Worm (Caenorhabditis elegans): ENCODE measurements around the gene Y43F8B.2.
A peak's percentile ranks its signal among the peaks of the same experiment; 100 is the strongest.

Y43F8B.2 gene

ce11 chrV:19510925-19511324 is 22.0 kb downstream of the Y43F8B.2 start (continued):
- TF ChIP-seq elt-2 (tag; optimal IDR thresholded peaks at IDR 0.05) (no peak), mab-9 (GFP tag; IDR thresholded peaks at IDR 0.05) (no peak)

- TF ChIP-seq pqm-1 (tag; optimal IDR thresholded peaks at IDR 0.05) (no peak), snpc-4 (tag; optimal IDR thresholded peaks at IDR 0.05) (no peak), jun-1 (tag; optimal IDR thresholded peaks at IDR 0.05) (no peak), nhr-90 (tag; optimal IDR thresholded peaks at IDR 0.05; ENCODE audit: poor library complexity) (no peak), lir-3 (tag; optimal IDR thresholded peaks at IDR 0.05; ENCODE audit: poor library complexity) (no peak), nhr-85 (tag) (no peak), xbp-1 (tag; optimal IDR thresholded peaks at IDR 0.05) (no peak), lin-35 (GFP tag; optimal IDR thresholded peaks at IDR 0.05) (no peak), mab-9 (GFP tag; IDR thresholded peaks at IDR 0.05) (no peak), nhr-77 (tag; optimal IDR thresholded peaks at IDR 0.05) (no peak), sox-4 (tag; optimal IDR thresholded peaks at IDR 0.05) (no peak)
Observed at ce11 chrV:19510352-19510751, 22.6 kb downstream of the Y43F8B.2 start.

ce11 chrV:19509061-19509460 is 23.8 kb downstream of the Y43F8B.2 start:
- TF ChIP-seq mdl-1 (tag; optimal IDR thresholded peaks at IDR 0.05): no peak
- no peak for TF ChIP-seq efl-1 (optimal IDR thresholded peaks at IDR 0.05)
- TF ChIP-seq efl-1 (GFP tag; optimal IDR thresholded peaks at IDR 0.05 in 1 of 2): peak in 1 of 2 experiments; percentile 19

ce11 chrV:19502579-19503151 is 30.2 kb downstream of the Y43F8B.2 start, which contains the start of gene Y43F8B.3:
Gene Y43F8B.3, plus strand, starts transcription at chrV:19503101.
- no peak for TF ChIP-seq unc-130 (tag; optimal IDR thresholded peaks at IDR 0.05)
- TF ChIP-seq F16B12.6 (tag; optimal IDR thresholded peaks at IDR 0.05): no peak
- TF ChIP-seq lsy-2 (tag; optimal IDR thresholded peaks at IDR 0.05): no peak
- no peak for TF ChIP-seq elt-3 (tag; optimal IDR thresholded peaks at IDR 0.05)
- no peak for TF ChIP-seq grh-1 (GFP tag; IDR thresholded peaks at IDR 0.05)
- TF ChIP-seq nhr-71 (tag; optimal IDR thresholded peaks at IDR 0.05): no peak
- no peak for TF ChIP-seq ets-5 (GFP tag; IDR thresholded peaks at IDR 0.05)
- TF ChIP-seq ztf-4 (tag; optimal IDR thresholded peaks at IDR 0.05): no peak
- no peak for TF ChIP-seq sup-37 (GFP tag; optimal IDR thresholded peaks at IDR 0.05)
- TF ChIP-seq hpl-2 (GFP tag; optimal IDR thresholded peaks at IDR 0.05): no peak
- no peak for TF ChIP-seq vab-15 (tag; optimal IDR thresholded peaks at IDR 0.05)
- no peak for TF ChIP-seq nhr-77 (tag; optimal IDR thresholded peaks at IDR 0.05)
- TF ChIP-seq mdl-1 (tag; optimal IDR thresholded peaks at IDR 0.05): no peak
- TF ChIP-seq egl-13 (tag; optimal IDR thresholded peaks at IDR 0.05): no peak
- TF ChIP-seq mef-2 (tag; optimal IDR thresholded peaks at IDR 0.05): no peak
- no peak for TF ChIP-seq efl-1 (optimal IDR thresholded peaks at IDR 0.05)
- no peak for TF ChIP-seq efl-1 (GFP tag; optimal IDR thresholded peaks at IDR 0.05 in 1 of 2)
- no peak for TF ChIP-seq Y116A8C.19 (tag; optimal IDR thresholded peaks at IDR 0.05; ENCODE audit: borderline replicate concordance)
- no peak for TF ChIP-seq nhr-47 (tag; optimal IDR thresholded peaks at IDR 0.05)
- no peak for TF ChIP-seq nhr-28 (tag; optimal IDR thresholded peaks at IDR 0.05)

DNA sequence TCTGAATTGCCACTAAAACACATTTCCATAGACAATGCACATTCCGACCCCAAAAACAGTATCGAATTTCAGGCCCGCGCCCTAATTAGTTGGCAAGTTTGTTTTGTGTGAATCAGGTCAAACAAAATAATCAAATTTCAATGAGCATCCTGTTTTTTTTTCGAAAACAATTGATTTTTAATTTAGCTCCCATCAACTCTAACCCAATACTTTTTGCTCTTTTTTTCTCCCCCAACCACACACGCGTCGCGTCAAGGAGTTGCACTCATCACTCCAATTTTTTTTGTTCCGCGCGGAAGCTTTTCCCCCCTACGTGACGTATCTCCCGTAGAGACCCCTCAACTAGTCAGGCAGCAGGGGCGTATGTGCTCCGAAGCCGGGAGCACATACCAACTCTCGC is 31.5 kb downstream of the Y43F8B.2 start:
- TF ChIP-seq sptf-1 (tag; optimal IDR thresholded peaks at IDR 0.05) (no peak), nhr-47 (tag; optimal IDR thresholded peaks at IDR 0.05) (no peak), zag-1 (tag; optimal IDR thresholded peaks at IDR 0.05) (no peak), fkh-4 (tag; optimal IDR thresholded peaks at IDR 0.05; ENCODE audit: borderline replicate concordance) (no peak), mdl-1 (tag; optimal IDR thresholded peaks at IDR 0.05) (no peak), skn-1 (tag; optimal IDR thresholded peaks at IDR 0.05) (no peak), C34B4.2 (tag; optimal IDR thresholded peaks at IDR 0.05) (no peak)
